Fruit fly (Drosophila melanogaster): ENCODE data around the gene BicD.

Gene BicD

DNA sequence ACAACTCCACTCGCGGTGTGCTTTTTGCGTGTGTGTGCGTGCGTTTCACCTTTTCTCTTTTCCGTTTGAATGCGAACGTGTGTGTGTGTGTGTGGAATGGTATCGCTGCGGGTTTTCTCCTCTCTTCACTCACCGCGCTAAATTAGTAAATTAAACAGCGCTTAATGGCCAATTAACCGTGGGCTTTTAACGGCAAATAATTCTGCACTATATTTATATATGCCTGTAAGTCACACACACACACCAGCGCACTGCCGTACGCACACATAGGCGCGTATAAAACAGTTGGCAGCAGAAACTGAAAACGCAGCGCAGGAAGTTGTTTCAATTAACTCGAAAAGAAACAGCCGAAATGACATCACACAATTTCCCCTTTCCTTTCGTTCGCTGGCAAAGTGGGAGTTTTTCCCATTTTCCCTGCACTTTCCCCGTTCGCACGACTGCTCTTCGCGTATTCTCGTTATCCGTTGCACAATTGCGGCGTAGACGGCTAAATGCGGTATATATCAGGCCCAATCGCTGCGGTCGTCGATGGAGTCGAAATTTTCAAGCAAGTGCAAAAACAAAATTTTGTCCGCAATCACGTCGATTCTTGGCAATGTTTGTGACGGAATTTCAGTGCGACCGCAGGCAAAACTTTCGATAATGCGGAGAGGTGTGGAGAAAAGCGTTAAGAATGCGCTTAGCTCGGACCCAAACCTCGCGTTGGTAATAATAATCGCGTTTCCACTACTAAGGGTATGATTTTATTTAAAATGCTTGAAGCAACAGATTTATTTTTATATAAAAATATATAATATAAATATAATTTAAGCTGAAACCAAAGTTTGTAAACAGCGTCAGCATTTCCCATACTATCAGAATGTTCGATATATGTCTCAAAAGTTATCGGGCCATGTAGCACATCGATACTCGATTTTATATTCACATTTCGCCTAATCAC is at the start of gene BicD:
Gene BicD (minus strand): TSS at position 634 of the 943 bp plus-strand sequence.
- TF ChIP-seq CTCF (optimal IDR thresholded peaks at IDR 0.05) (no peak), CG8478 (optimal IDR thresholded peaks at IDR 0.05) (no peak)

dm6 chr2L:17514090-17514715 is 41.2 kb upstream of the BicD start:
- TF ChIP-seq CG8478 (optimal IDR thresholded peaks at IDR 0.05) (no peak), CTCF (optimal IDR thresholded peaks at IDR 0.05) (no peak)

DNA sequence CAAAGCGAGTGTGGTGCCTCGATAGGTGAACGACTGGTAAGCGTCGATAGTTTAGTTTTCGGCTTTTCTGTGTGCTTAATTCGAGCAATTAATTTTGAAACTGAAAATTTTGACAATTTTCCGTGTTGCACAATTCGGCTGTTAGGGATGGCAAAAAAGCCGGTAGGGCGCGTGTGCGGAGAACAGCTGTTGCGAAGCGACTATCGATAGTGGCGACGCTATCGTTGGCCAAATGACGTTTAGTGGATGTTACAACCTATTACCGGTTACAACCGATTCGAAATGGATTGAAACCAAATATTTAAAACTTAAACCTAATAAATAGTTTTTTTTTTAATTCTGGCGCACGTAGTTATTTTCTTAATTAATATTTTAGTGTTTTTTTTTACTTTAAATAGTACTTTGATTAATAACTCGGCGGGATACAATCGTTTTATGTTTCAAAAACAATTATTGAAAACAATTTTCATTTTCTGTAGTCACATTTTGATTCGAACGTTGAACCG is 28.0 kb upstream of the BicD start, which contains the start of the genes mEFTs and Dhc36C:
Gene mEFTs (minus strand): TSS at position 161 of the 506 bp plus-strand sequence.
Gene Dhc36C (plus strand): TSS at position 456 of the 506 bp plus-strand sequence.
- TF ChIP-seq CG8478 (optimal IDR thresholded peaks at IDR 0.05) (no peak), CTCF (optimal IDR thresholded peaks at IDR 0.05) (peak; percentile 37 to 57)

dm6 chr2L:17498721-17499120 is 25.7 kb upstream of the BicD start, which contains the start of gene CG15142:
TSS of gene CG15142 (minus strand) at chr2L:17498821.
- TF ChIP-seq CTCF (optimal IDR thresholded peaks at IDR 0.05) (no peak), CG8478 (optimal IDR thresholded peaks at IDR 0.05) (no peak)

- TF ChIP-seq CTCF (optimal IDR thresholded peaks at IDR 0.05) (no peak), CG8478 (optimal IDR thresholded peaks at IDR 0.05) (no peak)
Measured at dm6 chr2L:17497108-17497507, 24.1 kb upstream of the BicD start, which contains the start of gene qua. TSS of gene qua (minus strand) at chr2L:17497208.

dm6 chr2L:17495759-17496158 is 22.7 kb upstream of the BicD start:
- no peak for TF ChIP-seq CG8478 (optimal IDR thresholded peaks at IDR 0.05)
- no peak for TF ChIP-seq CTCF (optimal IDR thresholded peaks at IDR 0.05)

- TF ChIP-seq CTCF (optimal IDR thresholded peaks at IDR 0.05), result no peak
- no peak for TF ChIP-seq CG8478 (optimal IDR thresholded peaks at IDR 0.05)
Measured at dm6 chr2L:17492680-17493079, 19.7 kb upstream of the BicD start.

DNA sequence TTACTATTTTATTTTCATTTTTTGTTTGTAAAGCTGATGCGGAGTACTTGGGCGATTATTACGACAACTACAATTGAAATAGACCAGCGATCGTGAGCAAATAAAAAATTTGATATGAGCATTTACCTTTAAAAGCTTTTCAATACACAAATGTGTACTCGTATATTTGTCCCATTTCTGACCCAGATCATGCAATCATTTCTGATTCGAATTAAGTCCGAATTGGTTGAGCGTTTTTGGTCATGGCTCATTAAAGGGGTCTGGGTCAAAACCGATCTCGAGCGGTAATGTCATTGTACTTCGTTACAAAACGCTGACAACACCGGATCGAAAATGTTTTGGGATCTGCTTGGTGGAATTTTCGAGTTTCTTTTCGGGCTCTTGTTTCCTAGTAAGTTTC is 13.2 kb upstream of the BicD start, which contains the start of gene CG43220:
Gene CG43220 (plus strand): TSS at position 301 of the 400 bp plus-strand sequence.
- no peak for TF ChIP-seq CG8478 (optimal IDR thresholded peaks at IDR 0.05)
- no peak for TF ChIP-seq CTCF (optimal IDR thresholded peaks at IDR 0.05)

dm6 chr2L:17485457-17485856 is 12.4 kb upstream of the BicD start, which contains the start of the genes CG43221 and CG43645:
TSS of gene CG43221 (plus strand) at chr2L:17485757.
TSS of gene CG43645 (plus strand) at chr2L:17485757.
- TF ChIP-seq CTCF (optimal IDR thresholded peaks at IDR 0.05) (no peak), CG8478 (optimal IDR thresholded peaks at IDR 0.05) (no peak)

dm6 chr2L:17484174-17484573 is 11.2 kb upstream of the BicD start, which contains the start of the genes GCS2beta and CG5131:
TSS of gene GCS2beta (minus strand) at chr2L:17484307.
TSS of gene CG5131 (plus strand) at chr2L:17484501.
- TF ChIP-seq CG8478 (optimal IDR thresholded peaks at IDR 0.05) (no peak), CTCF (optimal IDR thresholded peaks at IDR 0.05) (peak in 1 of 2 experiments; percentile 18)

dm6 chr2L:17480943-17481580 is 8.0 kb upstream of the BicD start, which contains the start of the genes fws and Lamtor3:
TSS of gene fws (minus strand) at chr2L:17481029.
TSS of gene Lamtor3 (plus strand) at chr2L:17481231.
- no peak for TF ChIP-seq CTCF (optimal IDR thresholded peaks at IDR 0.05)
- no peak for TF ChIP-seq CG8478 (optimal IDR thresholded peaks at IDR 0.05)

- TF ChIP-seq CG8478 (optimal IDR thresholded peaks at IDR 0.05), result no peak
- peak in 1 of 2 experiments; percentile 28 for TF ChIP-seq CTCF (optimal IDR thresholded peaks at IDR 0.05)
Measured at dm6 chr2L:17477710-17478109, 4.7 kb upstream of the BicD start, which contains the start of gene cass. TSS of gene cass (minus strand) at chr2L:17477888.

DNA sequence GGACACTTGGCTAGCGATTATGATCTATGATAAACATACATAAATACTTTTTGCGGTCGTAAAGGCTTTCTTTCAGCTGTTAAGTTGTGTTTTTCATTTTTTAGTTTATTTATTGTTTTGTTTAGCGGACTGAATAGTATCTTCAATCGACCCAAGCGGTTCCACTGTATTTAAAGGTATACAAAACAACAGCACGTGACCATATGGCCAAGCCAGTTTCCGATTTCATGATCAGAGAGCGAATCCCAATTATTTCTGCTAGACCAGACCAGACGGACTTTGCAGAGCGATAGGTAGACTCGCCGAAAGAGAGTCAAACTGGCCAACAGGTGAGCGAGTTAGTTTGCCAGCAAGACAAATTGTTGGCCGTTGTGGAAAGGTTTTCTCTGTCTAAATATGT is 1.5 kb downstream of the BicD start, which contains the start of gene Sgt:
Gene Sgt (plus strand): TSS at position 80 of the 400 bp plus-strand sequence.
- TF ChIP-seq CG8478 (optimal IDR thresholded peaks at IDR 0.05), result no peak
- TF ChIP-seq CTCF (optimal IDR thresholded peaks at IDR 0.05), result no peak

DNA sequence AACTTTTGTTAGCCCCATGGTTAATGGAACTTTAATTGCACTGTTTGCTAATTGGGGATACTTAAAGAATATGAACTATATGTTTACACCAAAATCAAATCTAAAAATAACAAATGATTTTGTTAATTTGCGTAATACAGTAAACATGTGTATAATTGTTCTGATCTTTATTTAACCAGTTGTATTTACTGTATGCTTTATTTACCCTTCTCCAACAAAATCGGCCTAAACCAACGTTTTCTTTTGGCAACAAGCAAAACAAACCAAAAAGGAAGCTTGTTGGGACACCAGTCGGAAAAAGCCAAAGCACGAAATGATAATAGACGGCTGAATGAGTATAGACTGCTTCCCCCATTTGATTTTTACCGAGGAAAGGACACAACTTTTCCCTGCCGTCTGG is 2.4 kb downstream of the BicD start:
- no peak for TF ChIP-seq CTCF (optimal IDR thresholded peaks at IDR 0.05)
- TF ChIP-seq CG8478 (optimal IDR thresholded peaks at IDR 0.05), result no peak

All from S2 (cell line).